Worm (Caenorhabditis elegans): ENCODE results near the gene Y46G5A.34.

- no peak for TF ChIP-seq med-1 (GFP tag; optimal IDR thresholded peaks at IDR 0.05; ENCODE audit: insufficient read depth)
- no peak for TF ChIP-seq T22C8.4 (GFP tag; IDR thresholded peaks at IDR 0.05)
These were observed at the start of gene Y46G5A.34 for ce11 chrII:12776379-12776778.
